Worm (Caenorhabditis elegans): ENCODE results near the gene gst-38.

DNA sequence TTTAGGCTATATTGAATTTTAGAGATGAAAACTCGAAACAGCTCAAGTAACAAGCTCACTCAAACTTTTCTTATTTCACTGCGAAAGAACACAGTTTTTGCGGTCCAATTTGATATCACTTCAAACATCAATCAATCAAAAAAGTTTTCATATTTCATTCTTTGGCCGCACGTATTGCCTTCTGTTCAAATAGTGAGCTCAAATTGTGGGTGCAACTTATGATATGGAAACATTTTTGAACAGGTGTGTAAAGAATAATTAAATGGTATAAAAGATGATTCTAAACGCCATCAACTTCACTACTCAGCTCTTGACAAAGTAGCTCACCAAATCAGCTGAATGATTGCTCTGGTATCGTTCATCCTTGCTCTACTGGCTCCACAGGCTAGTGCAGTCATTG lies 16.2 kb downstream of the gst-38 start, which contains the start of gene T06C12.14:
- no peak for TF ChIP-seq med-1 (GFP tag; optimal IDR thresholded peaks at IDR 0.05; ENCODE audit: insufficient read depth)
- no peak for TF ChIP-seq cog-1 (tag; optimal IDR thresholded peaks at IDR 0.05)
- no peak for TF ChIP-seq klf-2 (GFP tag; conservative IDR thresholded peaks at IDR 0.05)
- TF ChIP-seq flt-1 (GFP tag; IDR thresholded peaks at IDR 0.05) = no peak
